Fruit fly (Drosophila melanogaster) S2 (cell line): ENCODE results near the gene BOD1.

ENCODE experiments used
- CG8478 ChIP-seq: fragments of >200 bp; optimal IDR thresholded peaks from 2 replicates; lab custom pipeline; 2018
- CTCF ChIP-seq, 2 experiments: fragments of >200 bp; optimal IDR thresholded peaks; 2 replicates each; lab custom pipeline; 2018

DNA sequence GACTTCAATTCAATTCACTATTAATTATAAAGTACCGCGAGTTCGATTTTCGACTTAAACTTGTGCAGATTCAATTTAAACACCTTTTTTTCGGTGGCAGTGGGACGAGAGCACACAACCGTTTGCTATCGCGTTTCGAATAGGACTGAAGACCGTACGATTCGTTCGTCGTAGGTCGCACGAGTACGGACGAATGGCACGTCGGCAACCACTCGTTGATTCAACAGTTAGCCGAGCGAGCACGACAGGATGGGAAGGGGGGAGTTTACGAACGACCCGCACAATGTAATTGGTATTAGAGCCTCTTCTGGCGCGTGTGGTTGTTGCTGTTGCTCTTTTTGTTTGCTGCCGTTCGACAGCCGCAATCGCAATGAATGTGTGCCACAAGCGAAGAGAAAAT lies 32.4 kb upstream of the BOD1 start, which contains the start of gene CG34353:
- TF ChIP-seq CG8478 (lab: Kevin White, UChicago) = no peak
- no peak for TF ChIP-seq CTCF (optimal IDR thresholded peaks at IDR 0.05; lab: Kevin White, UChicago)
